Fruit fly (Drosophila melanogaster) whole organism, embryonic: Measurements from ENCODE around the gene CG12123.

Experiments used
- ATbp ChIP-seq: fragments of 200-800 bp; sonication (Bioruptor generic); optimal IDR thresholded peaks from 2 replicates; lab custom pipeline; 2017; ENCODE audit warnings: missing biosample characterization, mild to moderate bottlenecking, missing genetic modification characterization, missing genetic modification reagents
- Bteb2 ChIP-seq: fragments of 200-800 bp; sonication (Bioruptor generic); optimal IDR thresholded peaks from 2 replicates; lab custom pipeline; 2016; ENCODE audit warnings: missing biosample characterization, missing genetic modification characterization
- CG10147 ChIP-seq: fragments of 200-800 bp; sonication (Bioruptor generic); optimal IDR thresholded peaks from 2 replicates; lab custom pipeline; 2019; ENCODE audit warnings: missing biosample characterization, mild to moderate bottlenecking, missing genetic modification characterization, moderate library complexity
- CG10209 ChIP-seq: fragments of 200-800 bp; sonication (Bioruptor generic); optimal IDR thresholded peaks from 3 replicates; lab custom pipeline; 2017; ENCODE audit warnings: missing biosample characterization, mild to moderate bottlenecking, missing genetic modification characterization, missing genetic modification reagents
- CG10321 ChIP-seq: fragments of 200-800 bp; sonication (Bioruptor generic); IDR thresholded peaks from 2 replicates; pipeline ENCODE4 v1.3.6; 2022; ENCODE audit warnings: missing biosample characterization, missing genetic modification characterization
- CG11695 ChIP-seq: fragments of 200-800 bp; sonication (Bioruptor generic); IDR thresholded peaks from 3 replicates; pipeline ENCODE4 v1.3.6; 2022; ENCODE audit warnings: missing biosample characterization, missing genetic modification characterization
- CG12155 ChIP-seq: fragments of 200-800 bp; sonication (Bioruptor generic); optimal IDR thresholded peaks from 3 replicates; lab custom pipeline; 2016; ENCODE audit warnings: missing biosample characterization, missing genetic modification characterization
- CG12236 ChIP-seq: fragments of 200-800 bp; sonication (Bioruptor generic); optimal IDR thresholded peaks from 2 replicates; lab custom pipeline; 2016; ENCODE audit warnings: missing biosample characterization, missing genetic modification characterization
- CG12769 ChIP-seq: fragments of 200-800 bp; sonication (Bioruptor generic); optimal IDR thresholded peaks from 2 replicates; lab custom pipeline; 2019; ENCODE audit warnings: missing biosample characterization, mild to moderate bottlenecking, missing genetic modification characterization, moderate library complexity
- CG13296 ChIP-seq: fragments of 200-800 bp; sonication (Bioruptor generic); optimal IDR thresholded peaks from 3 replicates; lab custom pipeline; 2018; ENCODE audit warnings: missing biosample characterization, mild to moderate bottlenecking, missing genetic modification characterization
- CG15269 ChIP-seq: fragments of 200-800 bp; sonication (Bioruptor generic); optimal IDR thresholded peaks from 2 replicates; lab custom pipeline; 2018; ENCODE audit warnings: missing biosample characterization, mild to moderate bottlenecking, missing genetic modification characterization, moderate library complexity
- CG15696 ChIP-seq: fragments of 200-800 bp; sonication (Bioruptor generic); optimal IDR thresholded peaks from 2 replicates; lab custom pipeline; 2019; ENCODE audit warnings: missing biosample characterization, mild to moderate bottlenecking, missing genetic modification characterization, moderate library complexity
- CG16779 ChIP-seq: fragments of 200-800 bp; sonication (Bioruptor generic); IDR thresholded peaks from 2 replicates; pipeline ENCODE4 v1.3.6; 2022; ENCODE audit warnings: missing biosample characterization, missing genetic modification characterization
- CG3163 ChIP-seq: fragments of 200-800 bp; sonication (Bioruptor generic); optimal IDR thresholded peaks from 3 replicates; lab custom pipeline; 2016; ENCODE audit warnings: missing biosample characterization, missing genetic modification characterization
- CG34224 ChIP-seq: fragments of 200-800 bp; sonication (Bioruptor generic); IDR thresholded peaks from 3 replicates; pipeline ENCODE4 v1.3.6; 2022; ENCODE audit warnings: missing biosample characterization, missing genetic modification characterization; ENCODE audit not compliant: partially characterized antibody
- CG3847 ChIP-seq: fragments of 200-800 bp; sonication (Bioruptor generic); IDR thresholded peaks from 2 replicates; pipeline ENCODE4 v1.3.6; 2022; ENCODE audit warnings: missing biosample characterization, missing genetic modification characterization
- CG7928 ChIP-seq: fragments of 200-800 bp; sonication (Bioruptor generic); optimal IDR thresholded peaks from 2 replicates; lab custom pipeline; 2017; ENCODE audit warnings: missing biosample characterization, mild to moderate bottlenecking, missing genetic modification characterization
- CG7987 ChIP-seq: fragments of 200-800 bp; sonication (Bioruptor generic); optimal IDR thresholded peaks from 2 replicates; lab custom pipeline; 2018; ENCODE audit warnings: missing biosample characterization, mild to moderate bottlenecking, missing genetic modification characterization, moderate library complexity
- CG8765 ChIP-seq: fragments of 200-800 bp; sonication (Bioruptor generic); IDR thresholded peaks from 2 replicates; pipeline ENCODE4 v1.3.6; 2022; ENCODE audit warnings: missing biosample characterization, missing genetic modification characterization
- CG9876 ChIP-seq: fragments of 200-800 bp; sonication (Bioruptor generic); optimal IDR thresholded peaks from 2 replicates; lab custom pipeline; 2016; ENCODE audit warnings: missing biosample characterization, missing genetic modification characterization
- D19A ChIP-seq: fragments of 200-800 bp; optimal IDR thresholded peaks from 3 replicates; lab custom pipeline; 2019; ENCODE audit warnings: missing biosample characterization, mild to moderate bottlenecking, missing genetic modification characterization, moderate library complexity
- Dad ChIP-seq: fragments of 200-800 bp; sonication (Bioruptor generic); optimal IDR thresholded peaks from 3 replicates; lab custom pipeline; 2016; ENCODE audit warnings: missing biosample characterization, missing genetic modification characterization
- Eip74EF ChIP-seq, 2 experiments: fragments of 200-800 bp in 1 of 2; fragments of >200 bp in 1 of 2; sonication (Bioruptor generic) in 1 of 2; optimal IDR thresholded peaks; 2 replicates each; lab custom pipeline; 2017 to 2019; ENCODE audit warnings: missing biosample characterization in 2 of 2, missing genetic modification characterization in 2 of 2, mild to moderate bottlenecking in 1 of 2, moderate library complexity in 1 of 2
- HmgZ ChIP-seq: fragments of 200-800 bp; sonication (Bioruptor generic); optimal IDR thresholded peaks from 2 replicates; lab custom pipeline; 2018; ENCODE audit warnings: missing biosample characterization, mild to moderate bottlenecking, missing genetic modification characterization
- Hmr ChIP-seq: fragments of 200-800 bp; sonication (Bioruptor generic); optimal IDR thresholded peaks from 3 replicates; lab custom pipeline; 2017; ENCODE audit warnings: mild to moderate bottlenecking, missing biosample characterization, missing genetic modification reagents, missing genetic modification characterization
- Hr78 ChIP-seq, 2 experiments: fragments of 200-800 bp in 1 of 2; fragments of >200 bp in 1 of 2; sonication (Bioruptor generic) in 1 of 2; optimal IDR thresholded peaks; 2 replicates each; lab custom pipeline; 2017 to 2019; ENCODE audit warnings: missing biosample characterization in 2 of 2, missing genetic modification characterization in 2 of 2, mild to moderate bottlenecking in 1 of 2, moderate library complexity in 1 of 2
- Meics ChIP-seq: fragments of 200-800 bp; sonication (Bioruptor generic); optimal IDR thresholded peaks from 2 replicates; lab custom pipeline; 2017; ENCODE audit warnings: missing biosample characterization, mild to moderate bottlenecking, missing genetic modification characterization
- Nf-YC ChIP-seq: fragments of 200-800 bp; optimal IDR thresholded peaks from 3 replicates; lab custom pipeline; 2019; ENCODE audit warnings: missing biosample characterization, mild to moderate bottlenecking, missing genetic modification characterization, moderate library complexity
- Stat92E ChIP-seq, 3 experiments: fragments of >200 bp in 2 of 3; fragments of 200-800 bp in 1 of 3; sonication (Bioruptor generic) in 1 of 3; optimal IDR thresholded peaks; 2 replicates each; lab custom pipeline; 2017 to 2019; ENCODE audit warnings: missing biosample characterization in 3 of 3, missing genetic modification characterization in 3 of 3, mild to moderate bottlenecking in 1 of 3, moderate library complexity in 1 of 3
- chinmo ChIP-seq: fragments of 200-800 bp; sonication (Bioruptor generic); IDR thresholded peaks from 4 replicates; pipeline ENCODE4 v1.3.6; 2022; ENCODE audit warnings: missing biosample characterization, missing genetic modification characterization; ENCODE audit not compliant: partially characterized antibody
- ci ChIP-seq: fragments of 200-800 bp; sonication (Bioruptor generic); IDR thresholded peaks from 3 replicates; pipeline ENCODE4 v1.3.6; 2022; ENCODE audit warnings: missing biosample characterization, missing genetic modification characterization
- crol ChIP-seq: fragments of 200-800 bp; sonication (Bioruptor generic); IDR thresholded peaks from 2 replicates; pipeline ENCODE4 v1.3.6; 2022; ENCODE audit warnings: missing biosample characterization, missing genetic modification characterization
- dmrt11E ChIP-seq: fragments of 200-800 bp; sonication (Bioruptor generic); optimal IDR thresholded peaks from 3 replicates; lab custom pipeline; 2018; ENCODE audit warnings: missing biosample characterization, mild to moderate bottlenecking, missing genetic modification characterization, moderate library complexity
- grau ChIP-seq: fragments of 200-800 bp; optimal IDR thresholded peaks from 3 replicates; lab custom pipeline; 2019; ENCODE audit warnings: missing biosample characterization, mild to moderate bottlenecking, missing genetic modification characterization, moderate library complexity
- hkb ChIP-seq, 2 experiments: fragments of 200-800 bp in 1 of 2; fragments of >200 bp in 1 of 2; sonication (Bioruptor generic) in 1 of 2; IDR thresholded peaks in 1 of 2; optimal IDR thresholded peaks in 1 of 2; 2 replicates each; pipeline versions ENCODE4 v1.3.6 to Lab custom; 2017 to 2022; ENCODE audit warnings: missing biosample characterization in 1 of 2, missing genetic modification characterization in 1 of 2
- ken ChIP-seq: fragments of 200-800 bp; sonication (Bioruptor generic); IDR thresholded peaks from 3 replicates; pipeline ENCODE4 v1.3.6; 2022; ENCODE audit warnings: missing biosample characterization, missing genetic modification characterization
- kni ChIP-seq: fragments of 200-800 bp; sonication (Bioruptor generic); optimal IDR thresholded peaks from 3 replicates; lab custom pipeline; 2017; ENCODE audit warnings: mild to moderate bottlenecking, missing biosample characterization, missing genetic modification reagents, missing genetic modification characterization
- knrl ChIP-seq: fragments of 200-800 bp; sonication (Bioruptor generic); IDR thresholded peaks from 3 replicates; pipeline ENCODE4 v1.3.6; 2022; ENCODE audit warnings: missing biosample characterization, missing genetic modification characterization; ENCODE audit not compliant: partially characterized antibody
- odd ChIP-seq: fragments of 200-800 bp; sonication (Bioruptor generic); optimal IDR thresholded peaks from 2 replicates; lab custom pipeline; 2017; ENCODE audit warnings: missing biosample characterization, mild to moderate bottlenecking, missing genetic modification characterization
- sc ChIP-seq, 3 experiments: fragments of >200 bp in 2 of 3; fragments of 200-800 bp in 1 of 3; sonication (Bioruptor generic) in 1 of 3; optimal IDR thresholded peaks; 2 replicates in 2 of 3; 3 replicates in 1 of 3; lab custom pipeline; 2017; ENCODE audit warnings: mild to moderate bottlenecking in 1 of 3, missing biosample characterization in 1 of 3, missing genetic modification characterization in 1 of 3, missing genetic modification reagents in 1 of 3
- sens ChIP-seq: fragments of 200-800 bp; sonication (Bioruptor generic); peaks from one replicate; lab custom pipeline; 2016; ENCODE audit warnings: missing biosample characterization, missing genetic modification characterization
- sqz ChIP-seq: fragments of 200-800 bp; sonication (Bioruptor generic); optimal IDR thresholded peaks from 3 replicates; lab custom pipeline; 2018; ENCODE audit warnings: missing biosample characterization, mild to moderate bottlenecking, missing genetic modification characterization
- sug ChIP-seq: fragments of 200-800 bp; optimal IDR thresholded peaks from 2 replicates; lab custom pipeline; 2019; ENCODE audit warnings: missing biosample characterization, mild to moderate bottlenecking, missing genetic modification characterization, moderate library complexity
- twi ChIP-seq: fragments of 200-800 bp; optimal IDR thresholded peaks from 2 replicates; lab custom pipeline; 2019; ENCODE audit warnings: missing biosample characterization, mild to moderate bottlenecking, missing genetic modification characterization, moderate library complexity
- zf30C ChIP-seq: fragments of 200-800 bp; sonication (Bioruptor generic); optimal IDR thresholded peaks from 3 replicates; lab custom pipeline; 2018; ENCODE audit warnings: missing biosample characterization, mild to moderate bottlenecking, missing genetic modification characterization

The CG12123 gene

dm6 chrX:8412197-8413160 lies 29.7 kb downstream of the CG12123 start (continued):
- TF ChIP-seq hkb (optimal IDR thresholded peaks at IDR 0.05; lab: Kevin White, UChicago) (no peak), hkb (GFP tag; IDR thresholded peaks at IDR 0.05; lab: Robert Waterston, UW) (peak; percentile 7; the same call in 1 of the 2 replicates), kni (peak; percentile 73), Nf-YC (tag; lab: Kevin White, UChicago) (peak; percentile 31), CG3163 (GFP tag; lab: Kevin White, UChicago) (no peak), CG10209 (GFP tag; lab: Kevin White, UChicago) (peak; percentile 1), Stat92E (GFP tag; optimal IDR thresholded peaks at IDR 0.05; lab: Kevin White, UChicago) (peak in 1 of 3 experiments; percentile 2), Hmr (GFP tag; lab: Kevin White, UChicago) (peak; percentile 4), HmgZ (tag; lab: Kevin White, UChicago) (peak; percentile 11), CG8765 (GFP tag; lab: Robert Waterston, UW) (0 out of 2 replicates have a peak, but pooled peaks have one; percentile 7), Hr78 (GFP tag; optimal IDR thresholded peaks at IDR 0.05; lab: Kevin White, UChicago) (peak in 1 of 2 experiments; percentile 56), sens (GFP tag; lab: Kevin White, UChicago) (peak; percentile 6), sug (tag; lab: Kevin White, UChicago) (peak; percentile 94), crol (peak; percentile 67), CG15269 (peak; percentile 9), chinmo (peak; percentile 92), sqz (peak; percentile 75), knrl (GFP tag; lab: Robert Waterston, UW) (no peak), CG12769 (tag; lab: Kevin White, UChicago) (peak; percentile 23), CG9876 (GFP tag; lab: Kevin White, UChicago) (no peak), CG7928 (GFP tag; lab: Kevin White, UChicago) (no peak), Eip74EF (GFP tag; optimal IDR thresholded peaks at IDR 0.05; lab: Kevin White, UChicago) (peak in 1 of 2 experiments; percentile 76), ci (GFP tag; lab: Robert Waterston, UW) (peak; percentile 58; the same call in 1 of the 3 replicates), CG10321 (GFP tag; lab: Robert Waterston, UW) (no peak), ATbp (GFP tag; lab: Kevin White, UChicago) (peak; percentile 3), grau (tag; lab: Kevin White, UChicago) (no peak)

- TF ChIP-seq CG11695 (0 out of 3 replicates have a peak, but pooled peaks have one; percentile 66), CG15696 (tag; lab: Kevin White, UChicago) (no peak), Dad (GFP tag; lab: Kevin White, UChicago) (no peak), Meics (peak; percentile 60), CG7987 (GFP tag; lab: Kevin White, UChicago) (peak; percentile 50), CG3847 (GFP tag; lab: Robert Waterston, UW) (peak; percentile 35; the same call in 1 of the 2 replicates), CG12155 (GFP tag; lab: Kevin White, UChicago) (no peak), CG34224 (GFP tag; lab: Robert Waterston, UW) (peak; percentile 44), dmrt11E (tag; lab: Kevin White, UChicago) (no peak), ken (no peak), zf30C (GFP tag; lab: Kevin White, UChicago) (peak; percentile 24), sc (optimal IDR thresholded peaks at IDR 0.05; lab: Kevin White, UChicago) (no peak), sc (GFP tag; optimal IDR thresholded peaks at IDR 0.05; lab: Kevin White, UChicago) (no peak), CG10147 (peak; percentile 72), CG13296 (GFP tag; lab: Kevin White, UChicago) (peak; percentile 67), odd (GFP tag; lab: Kevin White, UChicago) (peak; percentile 59), CG12236 (no peak), D19A (tag; lab: Kevin White, UChicago) (no peak), twi (tag; lab: Kevin White, UChicago) (no peak), CG16779 (GFP tag; lab: Robert Waterston, UW) (peak; percentile 64; the same call in 1 of the 2 replicates), Bteb2 (no peak)
These were observed 30.6 kb downstream of the CG12123 start, which contains the start of gene lawc for dm6 chrX:8411532-8411960. Gene lawc, minus strand, starts transcription at chrX:8411658.
